Fruit fly (Drosophila melanogaster) whole organism, embryonic: ENCODE results near the gene CG13386.
A peak's percentile ranks its signal among the peaks of the same experiment; 100 is the strongest.

Experiments
- ATbp ChIP-seq: fragments of 200-800 bp; sonication (Bioruptor generic); optimal IDR thresholded peaks from 2 replicates; lab custom pipeline; 2017; ENCODE audit warnings: missing biosample characterization, mild to moderate bottlenecking, missing genetic modification characterization, missing genetic modification reagents
- Adf1 ChIP-seq: fragments of 200-800 bp; sonication (Bioruptor generic); IDR thresholded peaks from 2 replicates; pipeline ENCODE4 v1.3.6; 2022; ENCODE audit warnings: missing biosample characterization, missing genetic modification characterization
- Asciz ChIP-seq: fragments of 200-800 bp; sonication (Bioruptor generic); optimal IDR thresholded peaks from 2 replicates; lab custom pipeline; 2017; ENCODE audit warnings: missing biosample characterization, mild to moderate bottlenecking, missing genetic modification characterization, missing genetic modification reagents
- CG1024 ChIP-seq: fragments of 200-800 bp; sonication (Bioruptor generic); IDR thresholded peaks from 2 replicates; pipeline ENCODE4 v1.3.6; 2022; ENCODE audit warnings: missing biosample characterization, missing genetic modification characterization
- CG12071 ChIP-seq: fragments of 200-800 bp; sonication (Bioruptor generic); optimal IDR thresholded peaks from 3 replicates; lab custom pipeline; 2018; ENCODE audit warnings: missing biosample characterization, mild to moderate bottlenecking, missing genetic modification characterization
- CG12942 ChIP-seq: fragments of 200-800 bp; sonication (Bioruptor generic); optimal IDR thresholded peaks from 3 replicates; lab custom pipeline; 2016; ENCODE audit warnings: missing biosample characterization, missing genetic modification characterization
- CG13296 ChIP-seq: fragments of 200-800 bp; sonication (Bioruptor generic); optimal IDR thresholded peaks from 3 replicates; lab custom pipeline; 2018; ENCODE audit warnings: missing biosample characterization, mild to moderate bottlenecking, missing genetic modification characterization
- CG1603 ChIP-seq: fragments of 200-800 bp; sonication (Bioruptor generic); optimal IDR thresholded peaks from 2 replicates; lab custom pipeline; 2019; ENCODE audit warnings: missing biosample characterization, mild to moderate bottlenecking, missing genetic modification characterization, moderate library complexity
- CG17385 ChIP-seq: fragments of 200-800 bp; sonication (Bioruptor generic); optimal IDR thresholded peaks from 3 replicates; lab custom pipeline; 2018; ENCODE audit warnings: missing biosample characterization, mild to moderate bottlenecking, missing genetic modification characterization
- CG30403 ChIP-seq: fragments of 200-800 bp; sonication (Bioruptor generic); optimal IDR thresholded peaks from 3 replicates; lab custom pipeline; 2016; ENCODE audit warnings: missing biosample characterization, missing genetic modification characterization
- CG4730 ChIP-seq: fragments of 200-800 bp; sonication (Bioruptor generic); IDR thresholded peaks from 2 replicates; pipeline ENCODE4 v1.3.6; 2022; ENCODE audit warnings: missing biosample characterization, missing genetic modification characterization
- CG5245 ChIP-seq: fragments of 200-800 bp; sonication (Bioruptor generic); optimal IDR thresholded peaks from 3 replicates; lab custom pipeline; 2016; ENCODE audit warnings: missing biosample characterization, missing genetic modification characterization
- CG6254 ChIP-seq: fragments of 200-800 bp; sonication (Bioruptor generic); optimal IDR thresholded peaks from 3 replicates; lab custom pipeline; 2017; ENCODE audit warnings: mild to moderate bottlenecking, missing biosample characterization, missing genetic modification reagents, missing genetic modification characterization
- CG6765 ChIP-seq: fragments of 200-800 bp; sonication (Bioruptor generic); optimal IDR thresholded peaks from 3 replicates; lab custom pipeline; 2017; ENCODE audit warnings: missing biosample characterization, mild to moderate bottlenecking, missing genetic modification characterization
- Pdp1 ChIP-seq, 2 experiments: fragments of 200-800 bp; sonication (Bioruptor generic); optimal IDR thresholded peaks; 3 replicates each; lab custom pipeline; 2016; ENCODE audit warnings: missing biosample characterization in 2 of 2, missing genetic modification characterization in 2 of 2, mild to moderate bottlenecking in 1 of 2, moderate library complexity in 1 of 2
- Sox102F ChIP-seq: fragments of 200-800 bp; sonication (Bioruptor generic); optimal IDR thresholded peaks from 2 replicates; lab custom pipeline; 2018; ENCODE audit warnings: missing biosample characterization, mild to moderate bottlenecking, missing genetic modification characterization, moderate library complexity
- Stat92E ChIP-seq, 3 experiments: fragments of >200 bp in 2 of 3; fragments of 200-800 bp in 1 of 3; sonication (Bioruptor generic) in 1 of 3; optimal IDR thresholded peaks; 2 replicates each; lab custom pipeline; 2017 to 2019; ENCODE audit warnings: missing biosample characterization in 3 of 3, missing genetic modification characterization in 3 of 3, mild to moderate bottlenecking in 1 of 3, moderate library complexity in 1 of 3
- bbx ChIP-seq: fragments of 200-800 bp; sonication (Bioruptor generic); IDR thresholded peaks from 2 replicates; pipeline ENCODE4 v1.3.6; 2022; ENCODE audit warnings: missing biosample characterization, missing genetic modification characterization; ENCODE audit not compliant: partially characterized antibody
- bsh ChIP-seq, 2 experiments: fragments of 200-800 bp; sonication (Bioruptor generic); optimal IDR thresholded peaks; 2 replicates each; lab custom pipeline; 2017 to 2018; ENCODE audit warnings: mild to moderate bottlenecking in 2 of 2, missing biosample characterization in 2 of 2, missing genetic modification characterization in 2 of 2, moderate library complexity in 1 of 2
- dmrt99B ChIP-seq: fragments of 200-800 bp; sonication (Bioruptor generic); optimal IDR thresholded peaks from 2 replicates; lab custom pipeline; 2018; ENCODE audit warnings: missing biosample characterization, mild to moderate bottlenecking, missing genetic modification characterization, moderate library complexity
- dpn ChIP-seq, 2 experiments: fragments of 200-800 bp; sonication (Bioruptor generic); optimal IDR thresholded peaks; 3 replicates each; lab custom pipeline; 2016; ENCODE audit warnings: missing biosample characterization in 2 of 2, missing genetic modification characterization in 2 of 2
- fd96Cb ChIP-seq: fragments of 200-800 bp; sonication (Bioruptor generic); optimal IDR thresholded peaks from 2 replicates; lab custom pipeline; 2018; ENCODE audit warnings: missing biosample characterization, mild to moderate bottlenecking, missing genetic modification characterization, moderate library complexity
- gro ChIP-seq: fragments of 200-800 bp; sonication (Bioruptor generic); optimal IDR thresholded peaks from 2 replicates; lab custom pipeline; 2016; ENCODE audit warnings: missing biosample characterization, missing genetic modification characterization
- hth ChIP-seq: fragments of >200 bp; optimal IDR thresholded peaks from 2 replicates; lab custom pipeline; 2017; ENCODE audit warnings: inconsistent platforms
- jing ChIP-seq: fragments of 200-800 bp; sonication (Bioruptor generic); optimal IDR thresholded peaks from 2 replicates; lab custom pipeline; 2018; ENCODE audit warnings: missing biosample characterization, mild to moderate bottlenecking, missing genetic modification characterization
- kni ChIP-seq: fragments of 200-800 bp; sonication (Bioruptor generic); optimal IDR thresholded peaks from 3 replicates; lab custom pipeline; 2017; ENCODE audit warnings: mild to moderate bottlenecking, missing biosample characterization, missing genetic modification reagents, missing genetic modification characterization
- lmd ChIP-seq: fragments of 200-800 bp; sonication (Bioruptor generic); IDR thresholded peaks from 2 replicates; pipeline ENCODE4 v1.3.6; 2022; ENCODE audit warnings: missing biosample characterization, missing genetic modification characterization
- lov ChIP-seq, 2 experiments: fragments of 200-800 bp in 1 of 2; fragments of >200 bp in 1 of 2; sonication (Bioruptor generic) in 1 of 2; IDR thresholded peaks in 1 of 2; optimal IDR thresholded peaks in 1 of 2; 2 replicates in 1 of 2; 3 replicates in 1 of 2; pipeline versions ENCODE4 v1.3.6 to Lab custom; 2017 to 2022; ENCODE audit warnings: missing biosample characterization in 1 of 2, missing genetic modification characterization in 1 of 2
- mld ChIP-seq: fragments of 200-800 bp; sonication (Bioruptor generic); IDR thresholded peaks from 3 replicates; pipeline ENCODE4 v1.3.6; 2022; ENCODE audit warnings: missing biosample characterization, missing genetic modification characterization; ENCODE audit not compliant: partially characterized antibody
- nau ChIP-seq: fragments of 200-800 bp; sonication (Bioruptor generic); optimal IDR thresholded peaks from 3 replicates; lab custom pipeline; 2017; ENCODE audit warnings: missing biosample characterization, mild to moderate bottlenecking, missing genetic modification characterization, missing genetic modification reagents
- nmo ChIP-seq: fragments of 200-800 bp; sonication (Bioruptor generic); optimal IDR thresholded peaks from 2 replicates; lab custom pipeline; 2018; ENCODE audit warnings: missing biosample characterization, mild to moderate bottlenecking, missing genetic modification characterization, moderate library complexity
- pnt ChIP-seq: fragments of 200-800 bp; sonication (Bioruptor generic); optimal IDR thresholded peaks from 3 replicates; lab custom pipeline; 2016; ENCODE audit warnings: missing biosample characterization, missing genetic modification characterization
- ranshi ChIP-seq: fragments of 200-800 bp; sonication (Bioruptor generic); IDR thresholded peaks from 2 replicates; pipeline ENCODE4 v1.3.6; 2022; ENCODE audit warnings: missing biosample characterization, missing genetic modification characterization
- sens ChIP-seq: fragments of 200-800 bp; sonication (Bioruptor generic); peaks from one replicate; lab custom pipeline; 2016; ENCODE audit warnings: missing biosample characterization, missing genetic modification characterization

CG13386 gene

dm6 chr2L:8384108-8384601 lies 14.7 kb upstream of the CG13386 start, which contains the start of the genes Dad1 and CG13384 (continued):
- peak; percentile 96 for TF ChIP-seq CG30403 (GFP tag; lab: Kevin White, UChicago)
- peak; percentile 86 for TF ChIP-seq CG12942 (GFP tag; lab: Kevin White, UChicago)
- peak; percentile 62 to 93 for TF ChIP-seq dpn (GFP tag; optimal IDR thresholded peaks at IDR 0.05; lab: Kevin White, UChicago)
- TF ChIP-seq CG4730 (GFP tag; lab: Robert Waterston, UW): peak; percentile 91
- TF ChIP-seq lmd: peak; percentile 93
- peak; percentile 79 for TF ChIP-seq CG5245 (GFP tag; lab: Kevin White, UChicago)
- TF ChIP-seq sens (GFP tag; lab: Kevin White, UChicago): peak; percentile 68
- TF ChIP-seq dmrt99B (tag; lab: Kevin White, UChicago): peak; percentile 94
- TF ChIP-seq Stat92E (GFP tag; optimal IDR thresholded peaks at IDR 0.05; lab: Kevin White, UChicago): peak in 1 of 3 experiments; percentile 81
- peak; percentile 91 for TF ChIP-seq Sox102F (GFP tag; lab: Kevin White, UChicago)
- TF ChIP-seq CG1024 (GFP tag; lab: Robert Waterston, UW): peak; percentile 60; the same call in 1 of the 2 replicates
- peak; percentile 72 for TF ChIP-seq Adf1
- no peak for TF ChIP-seq hth
- no peak for TF ChIP-seq jing
- peak; percentile 20 for TF ChIP-seq gro (GFP tag; lab: Kevin White, UChicago)

dm6 chr2L:8384985-8385519 lies 13.8 kb upstream of the CG13386 start:
- TF ChIP-seq CG17385 (GFP tag; lab: Kevin White, UChicago): peak; percentile 7
- TF ChIP-seq Asciz (GFP tag; lab: Kevin White, UChicago): peak; percentile 38
- no peak for TF ChIP-seq CG6254
- no peak for TF ChIP-seq bsh (GFP tag; optimal IDR thresholded peaks at IDR 0.05; lab: Kevin White, UChicago)
- peak; percentile 81 for TF ChIP-seq sens (GFP tag; lab: Kevin White, UChicago)
- peak; percentile 5 for TF ChIP-seq CG1603 (tag; lab: Kevin White, UChicago)
- no peak for TF ChIP-seq CG6765
- peak in 1 of 2 experiments; percentile 79 for TF ChIP-seq Pdp1 (GFP tag; optimal IDR thresholded peaks at IDR 0.05; lab: Kevin White, UChicago)
- TF ChIP-seq mld (GFP tag; lab: Robert Waterston, UW): no peak
- peak; percentile 19 for TF ChIP-seq CG12071 (GFP tag; lab: Kevin White, UChicago)
- peak; percentile 35 for TF ChIP-seq ATbp (GFP tag; lab: Kevin White, UChicago)
- no peak for TF ChIP-seq fd96Cb (tag; lab: Kevin White, UChicago)
- peak; percentile 32 for TF ChIP-seq CG13296 (GFP tag; lab: Kevin White, UChicago)
- no peak for TF ChIP-seq ranshi (GFP tag; lab: Robert Waterston, UW)

- TF ChIP-seq lov (optimal IDR thresholded peaks at IDR 0.05; lab: Kevin White, UChicago) (no peak), lov (GFP tag; IDR thresholded peaks at IDR 0.05; lab: Robert Waterston, UW) (0 out of 3 replicates have a peak, but pooled peaks have one; percentile 30), nmo (no peak)
- TF ChIP-seq, all 482 proteins: peak for 1
Measured at dm6 chr2L:8385849-8386248, 13.0 kb upstream of the CG13386 start.

dm6 chr2L:8389231-8389630 lies 9.6 kb upstream of the CG13386 start, which contains the start of gene CG42819:
TSS of gene CG42819 (minus strand) at chr2L:8389331.
- TF ChIP-seq kni (GFP tag; lab: Kevin White, UChicago): peak; percentile 21
- no peak for TF ChIP-seq pnt (GFP tag; lab: Kevin White, UChicago)
- no peak for TF ChIP-seq nau
- TF ChIP-seq bbx (GFP tag; lab: Robert Waterston, UW): no peak
